Fruit fly (Drosophila melanogaster) whole organism, prepupa: ENCODE measurements around the gene PIG-S.

Source experiments
- Blimp-1 ChIP-seq: fragments of 200-800 bp; sonication (Bioruptor generic); optimal IDR thresholded peaks from 3 replicates; lab custom pipeline; 2017; ENCODE audit warnings: missing biosample characterization, missing genetic modification characterization, mild to moderate bottlenecking, moderate library complexity, missing genetic modification reagents
- CG10631 ChIP-seq: fragments of 200-800 bp; sonication (Bioruptor generic); optimal IDR thresholded peaks from 2 replicates; lab custom pipeline; 2016; ENCODE audit warnings: missing biosample characterization, missing genetic modification characterization
- CG10669 ChIP-seq: fragments of 200-800 bp; sonication (Bioruptor generic); optimal IDR thresholded peaks from 3 replicates; lab custom pipeline; 2018; ENCODE audit warnings: missing biosample characterization, mild to moderate bottlenecking, missing genetic modification characterization, moderate library complexity
- CG11762 ChIP-seq: fragments of 200-800 bp; sonication (Bioruptor generic); optimal IDR thresholded peaks from 3 replicates; lab custom pipeline; 2016; ENCODE audit warnings: missing biosample characterization, missing genetic modification characterization; ENCODE audit not compliant: insufficient read depth
- CG11902 ChIP-seq: fragments of 200-800 bp; sonication (Bioruptor generic); optimal IDR thresholded peaks from 3 replicates; lab custom pipeline; 2016; ENCODE audit warnings: missing biosample characterization, missing genetic modification characterization
- CG15336 ChIP-seq: fragments of 200-800 bp; sonication (Bioruptor generic); IDR thresholded peaks from 2 replicates; pipeline ENCODE4 v1.3.6; 2022; ENCODE audit warnings: missing biosample characterization, missing genetic modification characterization
- CG1621 ChIP-seq: fragments of 200-800 bp; sonication (Bioruptor generic); optimal IDR thresholded peaks from 3 replicates; lab custom pipeline; 2018; ENCODE audit warnings: missing biosample characterization, mild to moderate bottlenecking, missing genetic modification characterization
- CG31627 ChIP-seq: fragments of 200-800 bp; sonication (Bioruptor generic); optimal IDR thresholded peaks from 3 replicates; lab custom pipeline; 2016; ENCODE audit warnings: missing biosample characterization, missing genetic modification characterization
- CG32006 ChIP-seq: fragments of 200-800 bp; sonication (Bioruptor generic); optimal IDR thresholded peaks from 3 replicates; lab custom pipeline; 2017; ENCODE audit warnings: missing biosample characterization, mild to moderate bottlenecking, missing genetic modification characterization
- CG4318 ChIP-seq: fragments of 200-800 bp; sonication (Bioruptor generic); optimal IDR thresholded peaks from 3 replicates; lab custom pipeline; 2017; ENCODE audit warnings: missing biosample characterization, mild to moderate bottlenecking, missing genetic modification characterization
- CG6276 ChIP-seq: fragments of 200-800 bp; sonication (Bioruptor generic); optimal IDR thresholded peaks from 2 replicates; lab custom pipeline; 2017; ENCODE audit warnings: missing biosample characterization, mild to moderate bottlenecking, missing genetic modification characterization
- CG6792 ChIP-seq: fragments of 200-800 bp; sonication (Bioruptor generic); optimal IDR thresholded peaks from 3 replicates; lab custom pipeline; 2016; ENCODE audit warnings: missing biosample characterization, missing genetic modification characterization
- CG6808 ChIP-seq: fragments of 200-800 bp; sonication (Bioruptor generic); optimal IDR thresholded peaks from 3 replicates; lab custom pipeline; 2017; ENCODE audit warnings: missing biosample characterization, missing genetic modification characterization, mild to moderate bottlenecking, moderate library complexity, missing genetic modification reagents
- CG6854 ChIP-seq: fragments of 200-800 bp; sonication (Bioruptor generic); optimal IDR thresholded peaks from 2 replicates; lab custom pipeline; 2017; ENCODE audit warnings: missing biosample characterization, mild to moderate bottlenecking, missing genetic modification characterization
- CG7368 ChIP-seq: fragments of 200-800 bp; sonication (Bioruptor generic); optimal IDR thresholded peaks from 3 replicates; lab custom pipeline; 2016; ENCODE audit warnings: missing biosample characterization, missing genetic modification characterization
- CG8319 ChIP-seq: fragments of 200-800 bp; sonication (Bioruptor generic); optimal IDR thresholded peaks from 3 replicates; lab custom pipeline; 2016; ENCODE audit warnings: missing biosample characterization, missing genetic modification characterization
- Eip93F ChIP-seq: fragments of 200-800 bp; sonication (Bioruptor generic); optimal IDR thresholded peaks from 2 replicates; lab custom pipeline; 2016; ENCODE audit warnings: missing biosample characterization, mild to moderate bottlenecking, missing genetic modification characterization
- Ets21C ChIP-seq: fragments of 200-800 bp; sonication (Bioruptor generic); optimal IDR thresholded peaks from 3 replicates; lab custom pipeline; 2016; ENCODE audit warnings: missing biosample characterization, missing genetic modification characterization
- Gug ChIP-seq: fragments of 200-800 bp; sonication (Bioruptor generic); IDR thresholded peaks from 2 replicates; pipeline ENCODE4 v1.3.6; 2022; ENCODE audit warnings: missing biosample characterization, missing genetic modification characterization
- Met ChIP-seq: fragments of 200-800 bp; sonication (Bioruptor generic); optimal IDR thresholded peaks from 3 replicates; lab custom pipeline; 2016; ENCODE audit warnings: missing biosample characterization, missing genetic modification characterization
- Smox ChIP-seq: fragments of 200-800 bp; sonication (Bioruptor generic); optimal IDR thresholded peaks from 3 replicates; lab custom pipeline; 2016; ENCODE audit warnings: missing biosample characterization, missing genetic modification characterization
- Sox102F ChIP-seq: fragments of 200-800 bp; sonication (Bioruptor generic); optimal IDR thresholded peaks from 2 replicates; lab custom pipeline; 2016; ENCODE audit warnings: missing biosample characterization, mild to moderate bottlenecking, missing genetic modification characterization
- Sox14 ChIP-seq: fragments of 200-800 bp; sonication (Bioruptor generic); optimal IDR thresholded peaks from 3 replicates; lab custom pipeline; 2016; ENCODE audit warnings: missing biosample characterization, missing genetic modification characterization
- Sox15 ChIP-seq: fragments of 200-800 bp; sonication (Bioruptor generic); optimal IDR thresholded peaks from 3 replicates; lab custom pipeline; 2016; ENCODE audit warnings: missing biosample characterization, missing genetic modification characterization
- achi ChIP-seq: fragments of 200-800 bp; sonication (Bioruptor generic); optimal IDR thresholded peaks from 3 replicates; lab custom pipeline; 2016; ENCODE audit warnings: missing biosample characterization, missing genetic modification characterization
- acj6 ChIP-seq: fragments of 200-800 bp; sonication (Bioruptor generic); optimal IDR thresholded peaks from 3 replicates; lab custom pipeline; 2016; ENCODE audit warnings: missing biosample characterization, missing genetic modification characterization
- cyc ChIP-seq: fragments of 200-800 bp; sonication (Bioruptor generic); optimal IDR thresholded peaks from 3 replicates; lab custom pipeline; 2016; ENCODE audit warnings: missing biosample characterization, missing genetic modification characterization
- dac ChIP-seq: fragments of 200-800 bp; sonication (Bioruptor generic); optimal IDR thresholded peaks from 2 replicates; lab custom pipeline; 2017; ENCODE audit warnings: missing biosample characterization, mild to moderate bottlenecking, missing genetic modification characterization
- eg ChIP-seq: fragments of 200-800 bp; sonication (Bioruptor generic); IDR thresholded peaks from 3 replicates; pipeline ENCODE4 v1.3.6; 2022; ENCODE audit warnings: missing biosample characterization, missing genetic modification characterization
- esn ChIP-seq: fragments of 200-800 bp; sonication (Bioruptor generic); optimal IDR thresholded peaks from 2 replicates; lab custom pipeline; 2016; ENCODE audit warnings: missing biosample characterization, mild to moderate bottlenecking, missing genetic modification characterization, moderate library complexity
- fd59A ChIP-seq: fragments of 200-800 bp; sonication (Bioruptor generic); optimal IDR thresholded peaks from 2 replicates; lab custom pipeline; 2017; ENCODE audit warnings: missing biosample characterization, mild to moderate bottlenecking, missing genetic modification characterization, missing genetic modification reagents
- fd85E ChIP-seq: fragments of 200-800 bp; sonication (Bioruptor generic); optimal IDR thresholded peaks from 3 replicates; lab custom pipeline; 2016; ENCODE audit warnings: missing biosample characterization, missing genetic modification characterization
- fkh ChIP-seq: fragments of 200-800 bp; sonication (Bioruptor generic); optimal IDR thresholded peaks from 3 replicates; lab custom pipeline; 2017; ENCODE audit warnings: missing biosample characterization, mild to moderate bottlenecking, missing genetic modification characterization, moderate library complexity
- salr ChIP-seq, 2 experiments: fragments of 200-800 bp; sonication (Bioruptor generic); optimal IDR thresholded peaks; 3 replicates each; lab custom pipeline; 2016 to 2018; ENCODE audit warnings: missing biosample characterization in 2 of 2, missing genetic modification characterization in 2 of 2, mild to moderate bottlenecking in 1 of 2
- spab ChIP-seq: fragments of 200-800 bp; sonication (Bioruptor generic); optimal IDR thresholded peaks from 2 replicates; lab custom pipeline; 2017; ENCODE audit warnings: missing biosample characterization, mild to moderate bottlenecking, missing genetic modification characterization, missing genetic modification reagents
- ss ChIP-seq, 2 experiments: fragments of 200-800 bp; sonication (Bioruptor generic); optimal IDR thresholded peaks; 2 replicates in 1 of 2; 3 replicates in 1 of 2; lab custom pipeline; 2017 to 2018; ENCODE audit warnings: mild to moderate bottlenecking in 2 of 2, missing biosample characterization in 2 of 2, missing genetic modification characterization in 2 of 2, moderate library complexity in 1 of 2
- svp ChIP-seq: fragments of 200-800 bp; sonication (Bioruptor generic); peaks from one replicate; lab custom pipeline; 2016; ENCODE audit warnings: missing biosample characterization, missing genetic modification characterization
- topi ChIP-seq: fragments of 200-800 bp; sonication (Bioruptor generic); optimal IDR thresholded peaks from 3 replicates; lab custom pipeline; 2016; ENCODE audit warnings: missing biosample characterization, missing genetic modification characterization
- vri ChIP-seq: fragments of 200-800 bp; sonication (Bioruptor generic); optimal IDR thresholded peaks from 3 replicates; lab custom pipeline; 2016; ENCODE audit warnings: missing biosample characterization, mild to moderate bottlenecking, missing genetic modification characterization

The PIG-S gene

dm6 chr3R:24931856-24932255 is 14.2 kb upstream of the PIG-S start, which contains the start of gene CG11771:
Gene CG11771, plus strand, starts transcription at chr3R:24932010.
- TF ChIP-seq CG15336 (GFP tag; lab: Robert Waterston, UW) (no peak), CG1621 (tag; lab: Kevin White, UChicago) (peak; percentile 39), achi (peak; percentile 95)

- TF ChIP-seq achi (peak; percentile 16), dac (GFP tag; lab: Kevin White, UChicago) (no peak)
Observed at dm6 chr3R:24926752-24927320, 9.2 kb upstream of the PIG-S start.

DNA sequence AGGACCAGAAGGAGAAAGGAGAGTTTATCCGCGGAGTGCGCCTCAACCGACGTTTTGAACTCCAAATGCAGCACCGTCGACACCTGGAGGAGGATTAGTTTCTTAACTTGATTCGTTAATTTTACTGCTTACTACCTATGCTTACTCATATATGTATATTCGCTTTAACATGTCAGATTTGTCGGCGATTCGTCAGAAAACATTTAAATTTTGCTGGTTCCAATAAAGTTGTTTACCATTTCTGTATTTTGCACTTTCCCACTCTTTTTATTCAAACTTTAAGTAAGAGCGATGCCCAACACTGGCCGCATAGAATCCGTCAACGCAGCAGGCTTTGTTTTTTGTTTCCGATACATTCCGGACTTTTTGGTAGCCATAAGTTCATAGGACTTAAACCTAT is 7.3 kb upstream of the PIG-S start, which contains the start of gene Trf4-2:
Trf4-2 (plus strand) TSS at position 301 of the 400 bp plus-strand sequence.
- no peak for TF ChIP-seq Gug (GFP tag; lab: Robert Waterston, UW)

DNA sequence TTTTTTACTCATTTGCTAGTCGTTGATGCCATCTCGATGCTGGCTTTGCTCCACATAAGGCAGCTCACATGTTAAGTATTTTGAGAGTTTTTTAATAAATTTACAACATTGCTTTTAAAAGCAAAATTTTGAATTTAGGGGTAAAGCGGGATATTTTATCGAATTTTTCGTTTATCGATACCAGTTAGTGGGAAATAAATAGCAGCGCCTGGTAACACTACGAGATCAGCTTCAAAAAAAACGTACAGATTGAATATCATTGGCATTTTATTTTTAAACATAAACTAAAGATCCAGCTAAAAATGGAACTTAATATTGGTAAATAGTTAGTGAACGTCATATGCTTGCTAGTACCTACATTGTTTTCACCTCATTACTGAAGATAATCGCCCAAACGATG is 4.6 kb upstream of the PIG-S start, which contains the start of gene Mink:
Mink (plus strand) TSS at position 204 of the 400 bp plus-strand sequence.
- TF ChIP-seq spab (GFP tag; lab: Kevin White, UChicago) (no peak), CG31627 (GFP tag; lab: Kevin White, UChicago) (no peak), eg (GFP tag; lab: Robert Waterston, UW) (no peak), CG15336 (GFP tag; lab: Robert Waterston, UW) (no peak), Sox14 (GFP tag; lab: Kevin White, UChicago) (no peak), CG32006 (no peak)

DNA sequence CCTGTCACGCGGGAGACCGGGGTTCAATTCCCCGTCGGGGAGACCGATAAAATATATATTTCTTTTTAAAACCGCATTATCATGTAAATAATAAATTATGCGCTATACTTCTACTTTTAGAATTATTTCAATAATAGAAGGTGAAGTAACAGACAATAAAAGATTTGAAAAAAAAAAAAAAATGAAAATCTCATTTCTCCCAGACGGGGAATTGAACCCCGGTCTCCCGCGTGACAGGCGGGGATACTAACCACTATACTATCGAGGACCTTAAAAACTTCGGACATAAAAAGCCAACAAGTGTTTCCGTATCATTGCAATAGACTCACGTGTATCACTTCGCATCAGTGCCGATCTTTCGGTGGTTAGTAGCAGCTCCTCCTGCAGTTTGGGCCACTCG is 2.8 kb downstream of the PIG-S start:
- no peak for TF ChIP-seq CG6854 (GFP tag; lab: Kevin White, UChicago)
- TF ChIP-seq Ets21C, result no peak
- no peak for TF ChIP-seq fd85E (GFP tag; lab: Kevin White, UChicago)
- TF ChIP-seq topi (GFP tag; lab: Kevin White, UChicago), result no peak
- TF ChIP-seq CG10669 (GFP tag; lab: Kevin White, UChicago), result no peak
- TF ChIP-seq CG4318 (GFP tag; lab: Kevin White, UChicago), result no peak
- TF ChIP-seq CG10631, result no peak
- TF ChIP-seq Met (GFP tag; lab: Kevin White, UChicago), result no peak
- TF ChIP-seq ss (GFP tag; optimal IDR thresholded peaks at IDR 0.05; lab: Kevin White, UChicago), result no peak
- no peak for TF ChIP-seq Smox (GFP tag; lab: Kevin White, UChicago)
- no peak for TF ChIP-seq CG11762
- no peak for TF ChIP-seq svp (GFP tag; lab: Kevin White, UChicago)

- TF ChIP-seq CG8319 (GFP tag; lab: Kevin White, UChicago) (no peak), CG31627 (GFP tag; lab: Kevin White, UChicago) (no peak), fkh (GFP tag; lab: Kevin White, UChicago) (no peak), esn (no peak), salr (GFP tag; optimal IDR thresholded peaks at IDR 0.05; lab: Kevin White, UChicago) (no peak), acj6 (peak; percentile 39), CG6276 (GFP tag; lab: Kevin White, UChicago) (peak; percentile 73), Eip93F (GFP tag; lab: Kevin White, UChicago) (no peak), Blimp-1 (no peak), dac (GFP tag; lab: Kevin White, UChicago) (peak; percentile 56), cyc (GFP tag; lab: Kevin White, UChicago) (no peak), CG10631 (peak; percentile 45), vri (GFP tag; lab: Kevin White, UChicago) (no peak), CG6808 (GFP tag; lab: Kevin White, UChicago) (no peak), Sox102F (GFP tag; lab: Kevin White, UChicago) (no peak), spab (GFP tag; lab: Kevin White, UChicago) (no peak), CG6792 (GFP tag; lab: Kevin White, UChicago) (peak; percentile 12), CG1621 (tag; lab: Kevin White, UChicago) (no peak), Gug (GFP tag; lab: Robert Waterston, UW) (peak; percentile 53; the same call in 1 of the 2 replicates), Met (GFP tag; lab: Kevin White, UChicago) (no peak), topi (GFP tag; lab: Kevin White, UChicago) (no peak), CG11902 (GFP tag; lab: Kevin White, UChicago) (peak; percentile 21), Smox (GFP tag; lab: Kevin White, UChicago) (no peak), fd59A (GFP tag; lab: Kevin White, UChicago) (no peak), CG7368 (GFP tag; lab: Kevin White, UChicago) (peak; percentile 4), CG32006 (peak; percentile 79), CG15336 (GFP tag; lab: Robert Waterston, UW) (peak; percentile 84), Sox15 (no peak)
Observed at dm6 chr3R:24910097-24910496, 7.6 kb downstream of the PIG-S start.
